Worm (Caenorhabditis elegans): Measurements from ENCODE around the gene F41C3.11.

DNA sequence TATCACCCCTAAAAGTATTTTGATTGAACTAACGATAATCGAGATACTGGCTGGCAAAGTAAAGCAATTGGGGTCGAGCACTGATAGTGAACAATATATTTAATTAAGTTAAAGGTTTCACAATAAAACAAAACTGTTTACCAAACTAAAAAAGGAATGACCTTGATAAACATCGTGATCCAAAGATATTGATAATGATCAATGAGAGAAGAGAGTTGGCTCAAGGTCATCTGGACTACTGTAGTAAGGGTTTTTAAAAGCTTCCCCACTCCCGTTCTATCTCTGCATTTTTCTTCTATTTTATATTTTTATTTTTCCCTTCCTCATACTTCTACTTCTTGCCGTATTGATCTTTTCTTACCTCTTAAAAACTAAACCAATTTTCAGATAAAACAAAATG lies 15.8 kb upstream of the F41C3.11 start, which contains the start of gene F41C3.2:
- TF ChIP-seq pes-1 (GFP tag; IDR thresholded peaks at IDR 0.05) (no peak), ama-1 (optimal IDR thresholded peaks at IDR 0.05) (no peak)

Measured in whole organism, early embryonic.